Worm (Caenorhabditis elegans) whole organism, young adult: ENCODE data around the gene ZK632.2.

Experiments used
- B0336.3 ChIP-seq: fragments of 200-800 bp; sonication (Bioruptor generic); IDR thresholded peaks from 2 replicates; pipeline ENCODE4 v1.3.6; 2022; ENCODE audit warnings: missing genetic modification characterization, missing compliant biosample characterization
- F23B12.7 ChIP-seq: sonication (generic microtip); optimal IDR thresholded peaks from 2 replicates; lab custom pipeline; 2017; ENCODE audit warnings: missing genetic modification characterization, mild to moderate bottlenecking, missing compliant biosample characterization, antibody characterized with exemption, moderate library complexity; ENCODE audit not compliant: insufficient read depth
- F33H1.4 ChIP-seq: fragments of 200-800 bp; sonication (Bioruptor generic); IDR thresholded peaks from 2 replicates; pipeline ENCODE4 v1.3.6; 2022; ENCODE audit warnings: missing genetic modification reagents, missing genetic modification characterization, missing compliant biosample characterization
- F52B5.7 ChIP-seq: sonication (generic microtip); optimal IDR thresholded peaks from 2 replicates; lab custom pipeline; 2016; ENCODE audit warnings: mild to moderate bottlenecking, missing genetic modification characterization, missing compliant biosample characterization
- F57A8.1 ChIP-seq: fragments of 200-800 bp; sonication (Bioruptor generic); optimal IDR thresholded peaks from 2 replicates; lab custom pipeline; 2018; ENCODE audit warnings: mild to moderate bottlenecking, missing genetic modification characterization, moderate library complexity, missing compliant biosample characterization
- F57C9.4 ChIP-seq: sonication (generic microtip); optimal IDR thresholded peaks from 2 replicates; lab custom pipeline; 2017; ENCODE audit warnings: mild to moderate bottlenecking, missing genetic modification characterization, missing compliant biosample characterization
- K12H6.12 ChIP-seq: fragments of 200-800 bp; sonication (Bioruptor generic); optimal IDR thresholded peaks from 2 replicates; lab custom pipeline; 2018; ENCODE audit warnings: mild to moderate bottlenecking, missing genetic modification characterization, missing compliant biosample characterization
- Y56A3A.18 ChIP-seq: fragments of 200-800 bp; sonication (Bioruptor generic); IDR thresholded peaks from 2 replicates; pipeline ENCODE4 v1.3.6; 2022; ENCODE audit warnings: missing genetic modification reagents, missing genetic modification characterization, missing compliant biosample characterization
- Y79H2A.3 ChIP-seq: fragments of 200-800 bp; sonication (Bioruptor generic); conservative IDR thresholded peaks from 2 replicates; pipeline ENCODE4 v1.3.6; 2022; ENCODE audit warnings: missing genetic modification reagents, missing genetic modification characterization, missing compliant biosample characterization
- akir-1 ChIP-seq: fragments of 200-800 bp; sonication (Bioruptor generic); optimal IDR thresholded peaks from 2 replicates; lab custom pipeline; 2018; ENCODE audit warnings: mild to moderate bottlenecking, missing genetic modification characterization, moderate library complexity, missing compliant biosample characterization
- aptf-2 ChIP-seq: fragments of 200-800 bp; sonication (Bioruptor generic); conservative IDR thresholded peaks from 2 replicates; pipeline ENCODE4 v1.3.6; 2022; ENCODE audit warnings: missing genetic modification reagents, missing genetic modification characterization, missing compliant biosample characterization
- atf-7 ChIP-seq: sonication (generic microtip); optimal IDR thresholded peaks from 2 replicates; lab custom pipeline; 2017; ENCODE audit warnings: mild to moderate bottlenecking, missing genetic modification characterization, missing compliant biosample characterization
- ceh-100 ChIP-seq: fragments of 200-800 bp; sonication (Bioruptor generic); IDR thresholded peaks from 2 replicates; pipeline ENCODE4 v1.3.6; 2022; ENCODE audit warnings: missing genetic modification reagents, missing genetic modification characterization, missing compliant biosample characterization
- ceh-40 ChIP-seq: fragments of 200-800 bp; sonication (Bioruptor generic); IDR thresholded peaks from 2 replicates; pipeline ENCODE4 v1.3.6; 2022; ENCODE audit warnings: missing genetic modification characterization, missing compliant biosample characterization
- ceh-91 ChIP-seq: fragments of 200-800 bp; sonication (Bioruptor generic); IDR thresholded peaks from 2 replicates; pipeline ENCODE4 v1.3.6; 2022; ENCODE audit warnings: missing genetic modification reagents, missing genetic modification characterization, missing compliant biosample characterization
- chd-7 ChIP-seq: sonication (generic microtip); optimal IDR thresholded peaks from 2 replicates; lab custom pipeline; 2016; ENCODE audit warnings: mild to moderate bottlenecking, missing genetic modification characterization, moderate library complexity, missing compliant biosample characterization
- dox-1 ChIP-seq: fragments of 200-800 bp; sonication (Bioruptor generic); IDR thresholded peaks from 2 replicates; pipeline ENCODE4 v1.3.6; 2022; ENCODE audit warnings: missing genetic modification reagents, missing genetic modification characterization, missing compliant biosample characterization
- gei-17 ChIP-seq: fragments of 200-800 bp; sonication (Bioruptor generic); optimal IDR thresholded peaks from 2 replicates; lab custom pipeline; 2018; ENCODE audit warnings: mild to moderate bottlenecking, missing genetic modification characterization, missing compliant biosample characterization
- hmg-1.2 ChIP-seq: fragments of 200-800 bp; sonication (Bioruptor generic); IDR thresholded peaks from 2 replicates; pipeline ENCODE4 v1.3.6; 2022; ENCODE audit warnings: missing genetic modification reagents, missing genetic modification characterization, missing compliant biosample characterization
- hmg-20 ChIP-seq: fragments of 200-800 bp; sonication (Bioruptor generic); IDR thresholded peaks from 2 replicates; pipeline ENCODE4 v1.3.6; 2022; ENCODE audit warnings: missing genetic modification reagents, missing genetic modification characterization, missing compliant biosample characterization
- hrde-1 ChIP-seq: sonication (generic microtip); optimal IDR thresholded peaks from 2 replicates; lab custom pipeline; 2016; ENCODE audit warnings: missing genetic modification characterization, mild to moderate bottlenecking, missing compliant biosample characterization, moderate library complexity, missing genotype, missing genetic modification reagents, borderline replicate concordance
- lag-1 ChIP-seq: fragments of 200-800 bp; sonication (Bioruptor generic); IDR thresholded peaks from 2 replicates; pipeline ENCODE4 v1.3.6; 2022; ENCODE audit warnings: missing genetic modification reagents, missing genetic modification characterization, missing compliant biosample characterization
- let-607 ChIP-seq, 2 experiments: fragments of 200-800 bp in 1 of 2; sonication (Bioruptor generic) in 1 of 2; sonication (generic microtip) in 1 of 2; optimal IDR thresholded peaks; 2 replicates each; lab custom pipeline; 2016 to 2018; ENCODE audit warnings: mild to moderate bottlenecking in 2 of 2, missing compliant biosample characterization in 2 of 2, missing genetic modification characterization in 2 of 2, moderate library complexity in 2 of 2, missing genotype in 1 of 2
- lin-35 ChIP-seq, 3 experiments: fragments of 150-350 bp in 2 of 3; sonication (generic microtip) in 1 of 3; optimal IDR thresholded peaks; 2 replicates each; lab custom pipeline; 2014 to 2018; ENCODE audit warnings: missing biosample characterization in 3 of 3, missing genetic modification characterization in 3 of 3, missing genetic modification reagents in 3 of 3
- lir-1 ChIP-seq: fragments of 200-800 bp; sonication (Bioruptor generic); conservative IDR thresholded peaks from 2 replicates; pipeline ENCODE4 v1.3.6; 2022; ENCODE audit warnings: missing genetic modification reagents, missing genetic modification characterization, missing compliant biosample characterization
- lsl-1 ChIP-seq: fragments of 200-800 bp; sonication (Bioruptor generic); optimal IDR thresholded peaks from 2 replicates; lab custom pipeline; 2018; ENCODE audit warnings: mild to moderate bottlenecking, missing genetic modification characterization, moderate library complexity, missing compliant biosample characterization
- lsy-27 ChIP-seq: sonication (generic microtip); optimal IDR thresholded peaks from 2 replicates; lab custom pipeline; 2017; ENCODE audit warnings: missing genetic modification characterization, mild to moderate bottlenecking, missing compliant biosample characterization, antibody characterized with exemption, missing genotype, borderline replicate concordance; ENCODE audit not compliant: insufficient read depth
- madf-3 ChIP-seq: fragments of 200-800 bp; sonication (Bioruptor generic); IDR thresholded peaks from 2 replicates; pipeline ENCODE4 v1.3.6; 2022; ENCODE audit warnings: missing genetic modification reagents, missing genetic modification characterization, missing compliant biosample characterization
- madf-6 ChIP-seq: fragments of 200-800 bp; sonication (Bioruptor generic); IDR thresholded peaks from 2 replicates; pipeline ENCODE4 v1.3.6; 2022; ENCODE audit warnings: missing genetic modification reagents, missing genetic modification characterization, missing compliant biosample characterization
- madf-8 ChIP-seq: fragments of 200-800 bp; sonication (Bioruptor generic); conservative IDR thresholded peaks from 2 replicates; pipeline ENCODE4 v1.3.6; 2022; ENCODE audit warnings: missing genetic modification reagents, missing genetic modification characterization, missing compliant biosample characterization
- mel-28 ChIP-seq: sonication (generic microtip); optimal IDR thresholded peaks from 2 replicates; lab custom pipeline; 2016; ENCODE audit warnings: borderline replicate concordance, mild to moderate bottlenecking, missing genetic modification characterization, missing compliant biosample characterization
- mes-4 ChIP-seq: sonication (generic microtip); optimal IDR thresholded peaks from 2 replicates; lab custom pipeline; 2016; ENCODE audit warnings: missing genotype, missing genetic modification characterization, missing compliant biosample characterization
- mxl-1 ChIP-seq: sonication (generic microtip); optimal IDR thresholded peaks from 2 replicates; lab custom pipeline; 2016; ENCODE audit warnings: missing genetic modification characterization, missing compliant biosample characterization
- nfya-2 ChIP-seq: fragments of 200-800 bp; sonication (Bioruptor generic); IDR thresholded peaks from 2 replicates; pipeline ENCODE4 v1.3.6; 2022; ENCODE audit warnings: missing genetic modification reagents, missing genetic modification characterization, missing compliant biosample characterization
- rpc-1 ChIP-seq, 2 experiments: fragments of 150-350 bp in 1 of 2; sonication (generic microtip) in 1 of 2; optimal IDR thresholded peaks; 2 replicates each; lab custom pipeline; 2014 to 2018; ENCODE audit warnings: missing biosample characterization in 1 of 2, missing genetic modification characterization in 1 of 2, missing genetic modification reagents in 1 of 2, missing genotype in 1 of 2
- snpc-1.1 ChIP-seq: sonication (generic microtip); optimal IDR thresholded peaks from 2 replicates; lab custom pipeline; 2017; ENCODE audit warnings: missing genetic modification characterization, mild to moderate bottlenecking, missing compliant biosample characterization, antibody characterized with exemption, moderate library complexity, missing genotype, missing genetic modification reagents; ENCODE audit not compliant: insufficient read depth
- snpc-3.4 ChIP-seq: sonication (generic microtip); optimal IDR thresholded peaks from 2 replicates; lab custom pipeline; 2017; ENCODE audit warnings: missing genetic modification characterization, mild to moderate bottlenecking, missing compliant biosample characterization, antibody characterized with exemption, moderate library complexity, missing genotype, missing genetic modification reagents
- somi-1 ChIP-seq: fragments of 200-800 bp; sonication (Bioruptor generic); optimal IDR thresholded peaks from 2 replicates; lab custom pipeline; 2018; ENCODE audit warnings: mild to moderate bottlenecking, missing genetic modification characterization, missing compliant biosample characterization
- sptf-2 ChIP-seq: fragments of 200-800 bp; sonication (Bioruptor generic); optimal IDR thresholded peaks from 2 replicates; lab custom pipeline; 2018; ENCODE audit warnings: mild to moderate bottlenecking, missing genetic modification characterization, missing compliant biosample characterization
- tbp1 ChIP-seq: fragments of 200-800 bp; sonication (Bioruptor generic); optimal IDR thresholded peaks from 2 replicates; lab custom pipeline; 2018; ENCODE audit warnings: mild to moderate bottlenecking, missing genetic modification characterization, missing compliant biosample characterization
- tlf-1 ChIP-seq: fragments of 200-800 bp; sonication (Bioruptor generic); optimal IDR thresholded peaks from 2 replicates; lab custom pipeline; 2018; ENCODE audit warnings: mild to moderate bottlenecking, missing genetic modification characterization, missing compliant biosample characterization
- xnd-1 ChIP-seq: sonication (generic microtip); optimal IDR thresholded peaks from 2 replicates; lab custom pipeline; 2016; ENCODE audit warnings: missing genotype, missing genetic modification reagents, missing genetic modification characterization, missing compliant biosample characterization
- zfh-2 ChIP-seq: fragments of 200-800 bp; sonication (Bioruptor generic); conservative IDR thresholded peaks from 2 replicates; pipeline ENCODE4 v1.3.6; 2022; ENCODE audit warnings: missing genetic modification reagents, missing genetic modification characterization, missing compliant biosample characterization
- ztf-18 ChIP-seq: sonication (generic microtip); optimal IDR thresholded peaks from 2 replicates; lab custom pipeline; 2016; ENCODE audit warnings: missing genotype, mild to moderate bottlenecking, missing genetic modification characterization, missing compliant biosample characterization

ZK632.2 gene

ce11 chrIII:9775916-9776315 lies 23.0 kb upstream of the ZK632.2 start (continued):
- peak in 1 of 3 experiments; percentile 38 for TF ChIP-seq lin-35 (GFP tag; optimal IDR thresholded peaks at IDR 0.05; lab: Kevin White, UChicago)
- TF ChIP-seq hmg-20 (GFP tag; lab: Robert Waterston, UW) = no peak
- 0 out of 2 replicates have a peak, but pooled peaks have one; percentile 13 for TF ChIP-seq madf-6 (GFP tag; lab: Robert Waterston, UW)
- TF ChIP-seq F23B12.7 (tag; lab: Kevin White, UChicago) = no peak
- TF ChIP-seq ceh-91 (GFP tag; lab: Robert Waterston, UW) = 0 out of 2 replicates have a peak, but pooled peaks have one; percentile 14
- TF ChIP-seq lsl-1 = peak; percentile 42
- TF ChIP-seq madf-8 (GFP tag; lab: Robert Waterston, UW) = no peak
- no peak for TF ChIP-seq tbp1 (GFP tag; lab: Kevin White, UChicago)
- no peak for TF ChIP-seq F57C9.4 (tag; lab: Kevin White, UChicago)
- peak; percentile 94 for TF ChIP-seq ceh-100

- TF ChIP-seq Y79H2A.3 (GFP tag; lab: Robert Waterston, UW) (no peak), hmg-1.2 (GFP tag; lab: Robert Waterston, UW) (peak; percentile 29; the same call in 1 of the 2 replicates), nfya-2 (GFP tag; lab: Robert Waterston, UW) (no peak), Y56A3A.18 (GFP tag; lab: Robert Waterston, UW) (no peak), snpc-3.4 (tag; lab: Kevin White, UChicago) (no peak)
Observed at ce11 chrIII:9776323-9776722, 22.6 kb upstream of the ZK632.2 start, which contains the start of gene usp-46. TSS of gene usp-46 (plus strand) at chrIII:9776623.

- TF ChIP-seq F57A8.1 (GFP tag; lab: Kevin White, UChicago) (no peak), let-607 (tag; optimal IDR thresholded peaks at IDR 0.05; lab: Kevin White, UChicago) (no peak), F33H1.4 (peak; percentile 55; the same call in 1 of the 2 replicates), lsl-1 (peak; percentile 52), chd-7 (tag; lab: Kevin White, UChicago) (no peak), dox-1 (GFP tag; lab: Robert Waterston, UW) (no peak), xnd-1 (tag; lab: Kevin White, UChicago) (peak; percentile 19), ztf-18 (tag; lab: Kevin White, UChicago) (no peak), mxl-1 (tag; lab: Kevin White, UChicago) (no peak), F52B5.7 (tag; lab: Kevin White, UChicago) (no peak), mes-4 (tag; lab: Kevin White, UChicago) (no peak), lsy-27 (tag; lab: Kevin White, UChicago) (no peak), madf-3 (GFP tag; lab: Robert Waterston, UW) (0 out of 2 replicates have a peak, but pooled peaks have one; percentile 53), sptf-2 (no peak), K12H6.12 (tag; lab: Kevin White, UChicago) (no peak), aptf-2 (GFP tag; lab: Robert Waterston, UW) (no peak), tlf-1 (no peak), atf-7 (tag; lab: Kevin White, UChicago) (no peak), lir-1 (no peak), mel-28 (tag; lab: Kevin White, UChicago) (no peak), snpc-1.1 (no peak), hrde-1 (tag; lab: Kevin White, UChicago) (no peak), akir-1 (GFP tag; lab: Kevin White, UChicago) (no peak), zfh-2 (GFP tag; lab: Robert Waterston, UW) (no peak), B0336.3 (GFP tag; lab: Robert Waterston, UW) (no peak), ceh-40 (GFP tag; lab: Robert Waterston, UW) (no peak), rpc-1 (optimal IDR thresholded peaks at IDR 0.05; lab: Kevin White, UChicago) (no peak), rpc-1 (tag; optimal IDR thresholded peaks at IDR 0.05; lab: Kevin White, UChicago) (no peak), somi-1 (no peak), lag-1 (GFP tag; lab: Robert Waterston, UW) (no peak), gei-17 (GFP tag; lab: Kevin White, UChicago) (no peak)
Observed at ce11 chrIII:9779080-9779479, 19.8 kb upstream of the ZK632.2 start.
